Fruit fly (Drosophila melanogaster): Measurements from ENCODE around the gene CG14292.

DNA sequence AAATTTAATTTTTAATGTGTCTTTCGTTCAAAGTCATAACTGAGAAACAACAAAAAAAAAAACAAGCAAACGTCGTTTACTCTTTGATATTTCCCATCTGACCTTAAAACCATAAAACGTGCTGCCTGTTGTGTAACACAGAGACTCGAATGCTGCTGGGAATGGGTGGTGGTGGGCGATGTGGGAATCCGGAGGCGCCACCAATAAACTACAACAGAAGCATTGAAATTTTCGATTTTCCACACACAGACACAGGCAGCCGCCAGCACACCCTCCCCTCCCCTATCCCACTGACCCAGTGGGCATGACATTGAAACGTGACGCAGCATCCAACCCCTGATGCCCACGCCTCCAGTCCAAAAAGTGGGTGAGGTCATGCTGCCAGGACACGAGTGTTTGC is 4.9 kb upstream of the CG14292 start:
- TF ChIP-seq bab1 (GFP tag; optimal IDR thresholded peaks at IDR 0.05) (no peak), CG1620 (GFP tag; optimal IDR thresholded peaks at IDR 0.05) (no peak), CG14711 (tag; optimal IDR thresholded peaks at IDR 0.05) (no peak), Mnt (GFP tag; optimal IDR thresholded peaks at IDR 0.05) (no peak), CG12768 (GFP tag; optimal IDR thresholded peaks at IDR 0.05) (no peak), CG7101 (tag; optimal IDR thresholded peaks at IDR 0.05) (no peak), kay (GFP tag; ENCODE audit: borderline replicate concordance) (peak; percentile 63), cnc (optimal IDR thresholded peaks at IDR 0.05) (no peak), Hr96 (GFP tag; optimal IDR thresholded peaks at IDR 0.05) (no peak), ovo (GFP tag; optimal IDR thresholded peaks at IDR 0.05) (no peak), tj (GFP tag; optimal IDR thresholded peaks at IDR 0.05) (no peak), cic (GFP tag; optimal IDR thresholded peaks at IDR 0.05) (no peak), CG11617 (GFP tag; optimal IDR thresholded peaks at IDR 0.05) (no peak), CG33017 (tag; optimal IDR thresholded peaks at IDR 0.05) (no peak)
